Fruit fly (Drosophila melanogaster): Measurements from ENCODE around the gene CG43736.
A peak's percentile ranks its signal among the peaks of the same experiment; 100 is the strongest.

The CG43736 gene

dm6 chrX:6843841-6844440 is 19.7 kb upstream of the CG43736 start, which contains the start of the genes CG14435 and Tmf (continued):
- TF ChIP-seq ham (GFP tag; IDR thresholded peaks at IDR 0.05) (0 out of 2 replicates have a peak, but pooled peaks have one; percentile 36), eve (GFP tag; optimal IDR thresholded peaks at IDR 0.05) (no peak), CG10462 (GFP tag; optimal IDR thresholded peaks at IDR 0.05) (peak; percentile 58), CG15011 (GFP tag; optimal IDR thresholded peaks at IDR 0.05) (no peak), pho (GFP tag; optimal IDR thresholded peaks at IDR 0.05) (peak; percentile 75), CG2129 (GFP tag; IDR thresholded peaks at IDR 0.05; ENCODE audit: partially characterized antibody) (no peak), salm (tag; optimal IDR thresholded peaks at IDR 0.05) (peak; percentile 56), CG3838 (GFP tag; optimal IDR thresholded peaks at IDR 0.05) (peak; percentile 18), Myb (GFP tag; optimal IDR thresholded peaks at IDR 0.05) (peak; percentile 4), Ravus (GFP tag; IDR thresholded peaks at IDR 0.05) (peak; percentile 45), CG1602 (GFP tag; optimal IDR thresholded peaks at IDR 0.05) (peak; percentile 85), Abd-B (GFP tag; optimal IDR thresholded peaks at IDR 0.05) (peak; percentile 90), pnt (GFP tag; optimal IDR thresholded peaks at IDR 0.05) (peak; percentile 50), CG7963 (GFP tag; IDR thresholded peaks at IDR 0.05; ENCODE audit: partially characterized antibody) (no peak; the same call in 2 of the 3 replicates), CG31365 (tag; optimal IDR thresholded peaks at IDR 0.05) (no peak), CG14441 (GFP tag; IDR thresholded peaks at IDR 0.05) (peak; percentile 89), CG4617 (GFP tag; optimal IDR thresholded peaks at IDR 0.05; ENCODE audit: borderline replicate concordance) (no peak), CG6654 (GFP tag; optimal IDR thresholded peaks at IDR 0.05) (peak; percentile 56), CG7372 (GFP tag; IDR thresholded peaks at IDR 0.05) (peak; percentile 85), ara (GFP tag; IDR thresholded peaks at IDR 0.05) (peak; percentile 77), pum (GFP tag; optimal IDR thresholded peaks at IDR 0.05) (peak; percentile 55), Sox100B (GFP tag; optimal IDR thresholded peaks at IDR 0.05) (peak; percentile 81), CG1603 (tag; optimal IDR thresholded peaks at IDR 0.05) (no peak), CG4820 (GFP tag; optimal IDR thresholded peaks at IDR 0.05) (peak; percentile 74), dysf (GFP tag; IDR thresholded peaks at IDR 0.05) (peak; percentile 91), Hey (tag; optimal IDR thresholded peaks at IDR 0.05) (no peak), grn (GFP tag; optimal IDR thresholded peaks at IDR 0.05) (no peak), mirr (GFP tag; optimal IDR thresholded peaks at IDR 0.05) (peak; percentile 49), Sin3A (optimal IDR thresholded peaks at IDR 0.05) (peak; percentile 34), CG7839 (tag; optimal IDR thresholded peaks at IDR 0.05) (peak; percentile 88), CG12155 (GFP tag; optimal IDR thresholded peaks at IDR 0.05) (peak; percentile 81), Med (GFP tag) (peak; percentile 86), phol (tag; optimal IDR thresholded peaks at IDR 0.05) (peak; percentile 87), cwo (GFP tag; optimal IDR thresholded peaks at IDR 0.05) (peak; percentile 65), tll (GFP tag; optimal IDR thresholded peaks at IDR 0.05) (no peak), B-H1 (GFP tag; IDR thresholded peaks at IDR 0.05) (peak; percentile 82), Aef1 (GFP tag; IDR thresholded peaks at IDR 0.05) (peak; percentile 89), CG9932 (GFP tag; IDR thresholded peaks at IDR 0.05) (peak; percentile 93), CG16815 (GFP tag; optimal IDR thresholded peaks at IDR 0.05) (peak; percentile 86), CG7786 (GFP tag; optimal IDR thresholded peaks at IDR 0.05) (peak; percentile 55), CG6765 (GFP tag; optimal IDR thresholded peaks at IDR 0.05) (peak; percentile 63), CG2120 (GFP tag; optimal IDR thresholded peaks at IDR 0.05) (peak; percentile 87), mam (GFP tag; optimal IDR thresholded peaks at IDR 0.05) (peak; percentile 66), CG1233 (GFP tag; optimal IDR thresholded peaks at IDR 0.05) (peak; percentile 82), nmo (GFP tag; optimal IDR thresholded peaks at IDR 0.05) (peak; percentile 91), CG4854 (GFP tag; optimal IDR thresholded peaks at IDR 0.05) (peak; percentile 34), chn (GFP tag; optimal IDR thresholded peaks at IDR 0.05) (peak; percentile 66), Gsc (GFP tag; IDR thresholded peaks at IDR 0.05) (peak; percentile 71), zf30C (GFP tag; optimal IDR thresholded peaks at IDR 0.05) (no peak), klu (GFP tag; IDR thresholded peaks at IDR 0.05) (peak; percentile 87), CG7357 (GFP tag; IDR thresholded peaks at IDR 0.05) (peak; percentile 75)

Measured in whole organism, embryonic.